Fruit fly (Drosophila melanogaster): ENCODE data around the gene CG4950.

Gene CG4950

dm6 chr3L:16268106-16268733 is at the start of gene CG4950:
Gene CG4950 (minus strand): TSS chr3L:16268156.
- TF ChIP-seq CG11617 (GFP tag; optimal IDR thresholded peaks at IDR 0.05) (no peak), CG14711 (tag; optimal IDR thresholded peaks at IDR 0.05) (no peak), pad (GFP tag; optimal IDR thresholded peaks at IDR 0.05) (no peak), CG7045 (GFP tag; optimal IDR thresholded peaks at IDR 0.05) (no peak), Clk (GFP tag; optimal IDR thresholded peaks at IDR 0.05) (no peak), bab1 (GFP tag; optimal IDR thresholded peaks at IDR 0.05) (no peak), CG7101 (tag; optimal IDR thresholded peaks at IDR 0.05) (no peak), toe (GFP tag; optimal IDR thresholded peaks at IDR 0.05) (no peak), cnc (optimal IDR thresholded peaks at IDR 0.05) (no peak), ovo (GFP tag; optimal IDR thresholded peaks at IDR 0.05) (no peak), CG33017 (tag; optimal IDR thresholded peaks at IDR 0.05) (no peak), Crg-1 (GFP tag; optimal IDR thresholded peaks at IDR 0.05) (no peak), kay (GFP tag; ENCODE audit: borderline replicate concordance) (no peak), Hr96 (GFP tag; optimal IDR thresholded peaks at IDR 0.05) (no peak), cic (GFP tag; optimal IDR thresholded peaks at IDR 0.05) (no peak), CG12768 (GFP tag; optimal IDR thresholded peaks at IDR 0.05) (no peak), CG5204 (GFP tag; optimal IDR thresholded peaks at IDR 0.05) (no peak), CG1620 (GFP tag; optimal IDR thresholded peaks at IDR 0.05) (no peak)

dm6 chr3L:16317724-16318123 is 49.8 kb upstream of the CG4950 start, which contains the start of gene Nplp3:
Gene Nplp3 (plus strand): TSS chr3L:16318024.
- TF ChIP-seq CG7101 (tag; optimal IDR thresholded peaks at IDR 0.05) (no peak), CG1620 (GFP tag; optimal IDR thresholded peaks at IDR 0.05) (no peak), toe (GFP tag; optimal IDR thresholded peaks at IDR 0.05) (no peak), CG12768 (GFP tag; optimal IDR thresholded peaks at IDR 0.05) (no peak), CG11617 (GFP tag; optimal IDR thresholded peaks at IDR 0.05) (no peak), cic (GFP tag; optimal IDR thresholded peaks at IDR 0.05) (no peak), pad (GFP tag; optimal IDR thresholded peaks at IDR 0.05) (no peak), kay (GFP tag; ENCODE audit: borderline replicate concordance) (no peak), Mnt (GFP tag; optimal IDR thresholded peaks at IDR 0.05) (no peak), bab1 (GFP tag; optimal IDR thresholded peaks at IDR 0.05) (no peak), CG5204 (GFP tag; optimal IDR thresholded peaks at IDR 0.05) (no peak), CG7045 (GFP tag; optimal IDR thresholded peaks at IDR 0.05) (no peak), Hr96 (GFP tag; optimal IDR thresholded peaks at IDR 0.05) (no peak), cnc (optimal IDR thresholded peaks at IDR 0.05) (no peak), Clk (GFP tag; optimal IDR thresholded peaks at IDR 0.05) (no peak), CG14711 (tag; optimal IDR thresholded peaks at IDR 0.05) (no peak), Crg-1 (GFP tag; optimal IDR thresholded peaks at IDR 0.05) (no peak), ovo (GFP tag; optimal IDR thresholded peaks at IDR 0.05) (no peak)

dm6 chr3L:16313985-16314384 is 46.0 kb upstream of the CG4950 start, which contains the start of gene CG13062:
Gene CG13062 (plus strand): TSS chr3L:16314285.
- no peak for TF ChIP-seq Crg-1 (GFP tag; optimal IDR thresholded peaks at IDR 0.05)
- no peak for TF ChIP-seq Hr96 (GFP tag; optimal IDR thresholded peaks at IDR 0.05)
- no peak for TF ChIP-seq CG33017 (tag; optimal IDR thresholded peaks at IDR 0.05)
- TF ChIP-seq CG12768 (GFP tag; optimal IDR thresholded peaks at IDR 0.05) = no peak
- no peak for TF ChIP-seq ovo (GFP tag; optimal IDR thresholded peaks at IDR 0.05)
- no peak for TF ChIP-seq CG14711 (tag; optimal IDR thresholded peaks at IDR 0.05)
- TF ChIP-seq CG1620 (GFP tag; optimal IDR thresholded peaks at IDR 0.05) = no peak
- no peak for TF ChIP-seq Mnt (GFP tag; optimal IDR thresholded peaks at IDR 0.05)
- TF ChIP-seq Clk (GFP tag; optimal IDR thresholded peaks at IDR 0.05) = no peak
- TF ChIP-seq toe (GFP tag; optimal IDR thresholded peaks at IDR 0.05) = no peak
- no peak for TF ChIP-seq CG11617 (GFP tag; optimal IDR thresholded peaks at IDR 0.05)
- TF ChIP-seq tj (GFP tag; optimal IDR thresholded peaks at IDR 0.05) = no peak

dm6 chr3L:16309972-16310371 is 42.0 kb upstream of the CG4950 start:
- TF ChIP-seq CG11617 (GFP tag; optimal IDR thresholded peaks at IDR 0.05) = no peak
- TF ChIP-seq CG5204 (GFP tag; optimal IDR thresholded peaks at IDR 0.05) = peak; percentile 32

dm6 chr3L:16308380-16308779 is 40.4 kb upstream of the CG4950 start, which contains the start of gene CG13042:
Gene CG13042 (minus strand): TSS chr3L:16308480.
- TF ChIP-seq tj (GFP tag; optimal IDR thresholded peaks at IDR 0.05) (no peak), kay (GFP tag; ENCODE audit: borderline replicate concordance) (no peak), pad (GFP tag; optimal IDR thresholded peaks at IDR 0.05) (no peak), CG12768 (GFP tag; optimal IDR thresholded peaks at IDR 0.05) (no peak), CG5204 (GFP tag; optimal IDR thresholded peaks at IDR 0.05) (no peak), Crg-1 (GFP tag; optimal IDR thresholded peaks at IDR 0.05) (no peak), CG7045 (GFP tag; optimal IDR thresholded peaks at IDR 0.05) (no peak), toe (GFP tag; optimal IDR thresholded peaks at IDR 0.05) (no peak), CG7101 (tag; optimal IDR thresholded peaks at IDR 0.05) (no peak)

- no peak for TF ChIP-seq cic (GFP tag; optimal IDR thresholded peaks at IDR 0.05)
- no peak for TF ChIP-seq pad (GFP tag; optimal IDR thresholded peaks at IDR 0.05)
- TF ChIP-seq CG5204 (GFP tag; optimal IDR thresholded peaks at IDR 0.05) = no peak
- no peak for TF ChIP-seq Hr96 (GFP tag; optimal IDR thresholded peaks at IDR 0.05)
- TF ChIP-seq Mnt (GFP tag; optimal IDR thresholded peaks at IDR 0.05) = no peak
- no peak for TF ChIP-seq toe (GFP tag; optimal IDR thresholded peaks at IDR 0.05)
- no peak for TF ChIP-seq Clk (GFP tag; optimal IDR thresholded peaks at IDR 0.05)
- no peak for TF ChIP-seq CG7101 (tag; optimal IDR thresholded peaks at IDR 0.05)
- TF ChIP-seq CG11617 (GFP tag; optimal IDR thresholded peaks at IDR 0.05) = no peak
- TF ChIP-seq kay (GFP tag; ENCODE audit: borderline replicate concordance) = no peak
- no peak for TF ChIP-seq ovo (GFP tag; optimal IDR thresholded peaks at IDR 0.05)
- no peak for TF ChIP-seq CG1620 (GFP tag; optimal IDR thresholded peaks at IDR 0.05)
- no peak for TF ChIP-seq Crg-1 (GFP tag; optimal IDR thresholded peaks at IDR 0.05)
- TF ChIP-seq CG7045 (GFP tag; optimal IDR thresholded peaks at IDR 0.05) = no peak
- no peak for TF ChIP-seq CG14711 (tag; optimal IDR thresholded peaks at IDR 0.05)
Measured at dm6 chr3L:16305820-16306650, 38.1 kb upstream of the CG4950 start, which contains the start of the genes CG13043 and CG13063. Gene CG13043 (minus strand): TSS chr3L:16305870. Gene CG13063 (plus strand): TSS chr3L:16306600.

Data from whole organism, adult.